Fruit fly (Drosophila melanogaster): ENCODE data around the gene CG14011.

CG14011 gene

dm6 chr2L:5581016-5581415 is at the start of gene CG14011:
Gene CG14011, minus strand, starts transcription at chr2L:5581116.
- TF ChIP-seq CG8478 (optimal IDR thresholded peaks at IDR 0.05) (no peak), CTCF (optimal IDR thresholded peaks at IDR 0.05) (no peak)

- no peak for TF ChIP-seq CG8478 (optimal IDR thresholded peaks at IDR 0.05)
- peak in 1 of 2 experiments; percentile 56 for TF ChIP-seq CTCF (optimal IDR thresholded peaks at IDR 0.05)
Observed at dm6 chr2L:5623727-5624407, 43.0 kb upstream of the CG14011 start, which contains the start of gene Cyp6a16. Gene Cyp6a16, minus strand, starts transcription at chr2L:5623762.

- no peak for TF ChIP-seq CTCF (optimal IDR thresholded peaks at IDR 0.05)
- no peak for TF ChIP-seq CG8478 (optimal IDR thresholded peaks at IDR 0.05)
Observed at dm6 chr2L:5617896-5618505, 37.1 kb upstream of the CG14011 start, which contains the start of gene DIP-eta. Gene DIP-eta, minus strand, starts transcription at chr2L:5617946.

- no peak for TF ChIP-seq CTCF (optimal IDR thresholded peaks at IDR 0.05)
- TF ChIP-seq CG8478 (optimal IDR thresholded peaks at IDR 0.05): no peak
Observed at dm6 chr2L:5617224-5617623, 36.3 kb upstream of the CG14011 start.

- TF ChIP-seq CG8478 (optimal IDR thresholded peaks at IDR 0.05): no peak
Observed at dm6 chr2L:5610629-5611028, 29.7 kb upstream of the CG14011 start.

- TF ChIP-seq CTCF (optimal IDR thresholded peaks at IDR 0.05) (no peak), CG8478 (optimal IDR thresholded peaks at IDR 0.05) (no peak)
Observed at dm6 chr2L:5610108-5610507, 29.2 kb upstream of the CG14011 start.

- TF ChIP-seq CG8478 (optimal IDR thresholded peaks at IDR 0.05) (no peak), CTCF (optimal IDR thresholded peaks at IDR 0.05) (no peak)
Observed at dm6 chr2L:5596533-5596932, 15.6 kb upstream of the CG14011 start, which contains the start of gene CG18266. Gene CG18266, plus strand, starts transcription at chr2L:5596833.

dm6 chr2L:5593839-5594238 is 12.9 kb upstream of the CG14011 start:
- no peak for TF ChIP-seq CTCF (optimal IDR thresholded peaks at IDR 0.05)
- no peak for TF ChIP-seq CG8478 (optimal IDR thresholded peaks at IDR 0.05)

dm6 chr2L:5588314-5588713 is 7.4 kb upstream of the CG14011 start, which contains the start of gene CG7251:
Gene CG7251, minus strand, starts transcription at chr2L:5588414.
- TF ChIP-seq CG8478 (optimal IDR thresholded peaks at IDR 0.05) (no peak), CTCF (optimal IDR thresholded peaks at IDR 0.05) (no peak)

dm6 chr2L:5569503-5569902 is 11.4 kb downstream of the CG14011 start:
- TF ChIP-seq CTCF (optimal IDR thresholded peaks at IDR 0.05): no peak
- no peak for TF ChIP-seq CG8478 (optimal IDR thresholded peaks at IDR 0.05)

dm6 chr2L:5567103-5567502 is 13.8 kb downstream of the CG14011 start:
- no peak for TF ChIP-seq CTCF (optimal IDR thresholded peaks at IDR 0.05)
- TF ChIP-seq CG8478 (optimal IDR thresholded peaks at IDR 0.05): no peak

dm6 chr2L:5558809-5559392 is 22.0 kb downstream of the CG14011 start, which contains the start of gene GluRIIB:
Gene GluRIIB, plus strand, starts transcription at chr2L:5559342.
- TF ChIP-seq CTCF (optimal IDR thresholded peaks at IDR 0.05) (no peak), CG8478 (optimal IDR thresholded peaks at IDR 0.05) (no peak)

dm6 chr2L:5554818-5555217 is 26.1 kb downstream of the CG14011 start, which contains the start of gene GluRIIA:
Gene GluRIIA, plus strand, starts transcription at chr2L:5555072.
- TF ChIP-seq CG8478 (optimal IDR thresholded peaks at IDR 0.05) (no peak), CTCF (optimal IDR thresholded peaks at IDR 0.05) (no peak)

dm6 chr2L:5553750-5554149 is 27.2 kb downstream of the CG14011 start, which contains the start of the genes CG14013 and CG14017:
Gene CG14013, minus strand, starts transcription at chr2L:5553850.
Gene CG14017, plus strand, starts transcription at chr2L:5553897.
- TF ChIP-seq CG8478 (optimal IDR thresholded peaks at IDR 0.05): no peak
- no peak for TF ChIP-seq CTCF (optimal IDR thresholded peaks at IDR 0.05)

- no peak for TF ChIP-seq CTCF (optimal IDR thresholded peaks at IDR 0.05)
- TF ChIP-seq CG8478 (optimal IDR thresholded peaks at IDR 0.05): no peak
Observed at dm6 chr2L:5551538-5551937, 29.4 kb downstream of the CG14011 start, which contains the start of gene CG18269. Gene CG18269, plus strand, starts transcription at chr2L:5551838.
